Fruit fly (Drosophila melanogaster) whole organism, wandering third instar larva: ENCODE data around the gene CG4042.
A peak's percentile ranks its signal among the peaks of the same experiment; 100 is the strongest.

Experiments used
- Rel ChIP-seq, 2 experiments: fragments of 200-800 bp; sonication (Bioruptor generic) in 1 of 2; optimal IDR thresholded peaks; 2 replicates in 1 of 2; 3 replicates in 1 of 2; lab custom pipeline; 2016 to 2019; ENCODE audit warnings: mild to moderate bottlenecking in 2 of 2, missing biosample characterization in 2 of 2, missing genetic modification characterization in 2 of 2, moderate library complexity in 1 of 2
- Sp1 ChIP-seq: fragments of 200-800 bp; sonication (Bioruptor generic); optimal IDR thresholded peaks from 3 replicates; lab custom pipeline; 2019; ENCODE audit warnings: missing biosample characterization, mild to moderate bottlenecking, missing genetic modification characterization, moderate library complexity
- usp ChIP-seq: fragments of >200 bp; optimal IDR thresholded peaks from 2 replicates; lab custom pipeline; 2017; ENCODE audit warnings: missing biosample characterization, missing genetic modification characterization

DNA sequence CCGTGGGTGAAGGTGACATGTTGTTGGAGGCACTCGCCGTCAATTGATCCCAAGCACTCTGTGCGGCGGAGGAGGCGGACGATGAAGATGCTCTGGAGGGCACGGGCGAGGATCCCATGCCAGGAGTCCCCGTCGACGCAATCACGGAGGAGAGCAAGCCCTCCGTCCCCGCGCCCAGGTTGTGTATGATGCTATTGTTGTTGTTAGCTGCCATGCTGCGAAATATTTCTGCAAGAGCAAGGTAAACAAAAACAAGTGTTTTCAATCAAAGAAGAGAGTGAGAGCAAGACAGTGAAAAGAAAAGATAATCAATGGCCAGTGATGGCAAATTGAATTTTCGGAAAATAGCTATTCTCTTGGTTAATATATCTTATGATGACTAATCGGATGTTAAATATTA is 13.1 kb upstream of the CG4042 start:
- TF ChIP-seq Rel (GFP tag; optimal IDR thresholded peaks at IDR 0.05; lab: Kevin White, UChicago) (no peak), Rel (tag; optimal IDR thresholded peaks at IDR 0.05; lab: Kevin White, UChicago) (peak; percentile 75), usp (GFP tag; lab: Kevin White, UChicago) (no peak), Sp1 (GFP tag; lab: Kevin White, UChicago) (no peak)
